Fruit fly (Drosophila melanogaster) whole organism, wandering third instar larva: ENCODE data around the gene CG34375.

Experiments
- Abd-B ChIP-seq: fragments of >200 bp; optimal IDR thresholded peaks from 2 replicates; lab custom pipeline; 2017; ENCODE audit warnings: missing biosample characterization, missing genetic modification characterization
- CG32264 ChIP-seq: fragments of 200-800 bp; sonication (Bioruptor generic); optimal IDR thresholded peaks from 2 replicates; lab custom pipeline; 2016; ENCODE audit warnings: missing biosample characterization, missing genetic modification characterization
- CG9705 ChIP-seq: fragments of 200-800 bp; sonication (Bioruptor generic); optimal IDR thresholded peaks from 2 replicates; lab custom pipeline; 2018; ENCODE audit warnings: missing biosample characterization, mild to moderate bottlenecking, missing genetic modification characterization
- CrebA ChIP-seq: fragments of 200-800 bp; sonication (Bioruptor generic); optimal IDR thresholded peaks from 2 replicates; lab custom pipeline; 2016; ENCODE audit warnings: missing biosample characterization, mild to moderate bottlenecking, missing genetic modification characterization, borderline replicate concordance
- Dfd ChIP-seq: fragments of >200 bp; optimal IDR thresholded peaks from 2 replicates; lab custom pipeline; 2017; ENCODE audit warnings: missing biosample characterization, missing genetic modification characterization
- Dif ChIP-seq: fragments of 200-275, 200-300 bp; sonication (Bioruptor generic); optimal IDR thresholded peaks from 2 replicates; lab custom pipeline; 2018; ENCODE audit warnings: missing biosample characterization, missing genetic modification characterization; ENCODE audit not compliant: partially characterized antibody
- GATAd ChIP-seq: sonication (Bioruptor generic); optimal IDR thresholded peaks from 2 replicates; lab custom pipeline; 2016; ENCODE audit warnings: missing biosample characterization, missing genetic modification characterization
- HLH106 ChIP-seq: fragments of 200-800 bp; optimal IDR thresholded peaks from 3 replicates; lab custom pipeline; 2019; ENCODE audit warnings: missing biosample characterization, mild to moderate bottlenecking, missing genetic modification characterization, moderate library complexity
- Hnf4 ChIP-seq: fragments of 200-800 bp; sonication (Bioruptor generic); optimal IDR thresholded peaks from 2 replicates; lab custom pipeline; 2016; ENCODE audit warnings: missing biosample characterization, mild to moderate bottlenecking, missing genetic modification characterization
- Hr78 ChIP-seq: fragments of >200 bp; optimal IDR thresholded peaks from 2 replicates; lab custom pipeline; 2017; ENCODE audit warnings: missing biosample characterization, missing genetic modification characterization
- Hr83 ChIP-seq: fragments of 200-300 bp; sonication (Bioruptor generic); optimal IDR thresholded peaks from 2 replicates; lab custom pipeline; 2016; ENCODE audit warnings: missing biosample characterization, mild to moderate bottlenecking, missing genetic modification characterization, moderate library complexity; ENCODE audit not compliant: poor library complexity, severe bottlenecking
- Jra ChIP-seq: sonication (Bioruptor generic); optimal IDR thresholded peaks from 2 replicates; lab custom pipeline; 2016; ENCODE audit warnings: missing biosample characterization, missing genetic modification characterization
- Mio ChIP-seq: sonication (Bioruptor generic); optimal IDR thresholded peaks from 2 replicates; lab custom pipeline; 2016; ENCODE audit warnings: missing biosample characterization, missing genetic modification characterization
- Myc ChIP-seq: fragments of >200 bp; optimal IDR thresholded peaks from 2 replicates; lab custom pipeline; 2017
- OdsH ChIP-seq: fragments of 200-800 bp; sonication (Bioruptor generic); optimal IDR thresholded peaks from 2 replicates; lab custom pipeline; 2016; ENCODE audit warnings: missing biosample characterization, mild to moderate bottlenecking, missing genetic modification characterization
- Rel ChIP-seq, 2 experiments: fragments of 200-800 bp; sonication (Bioruptor generic) in 1 of 2; optimal IDR thresholded peaks; 2 replicates in 1 of 2; 3 replicates in 1 of 2; lab custom pipeline; 2016 to 2019; ENCODE audit warnings: mild to moderate bottlenecking in 2 of 2, missing biosample characterization in 2 of 2, missing genetic modification characterization in 2 of 2, moderate library complexity in 1 of 2
- Sp1 ChIP-seq: fragments of 200-800 bp; sonication (Bioruptor generic); optimal IDR thresholded peaks from 3 replicates; lab custom pipeline; 2019; ENCODE audit warnings: missing biosample characterization, mild to moderate bottlenecking, missing genetic modification characterization, moderate library complexity
- Vsx2 ChIP-seq: fragments of 200-300, 225-300 bp; sonication (Bioruptor generic); optimal IDR thresholded peaks from 2 replicates; lab custom pipeline; 2018; ENCODE audit warnings: missing biosample characterization, missing genetic modification characterization; ENCODE audit not compliant: partially characterized antibody
- br ChIP-seq: fragments of 200-800 bp; sonication (Bioruptor generic); optimal IDR thresholded peaks from 2 replicates; lab custom pipeline; 2016; ENCODE audit warnings: missing biosample characterization, missing genetic modification characterization
- brk ChIP-seq: fragments of 200-800 bp; sonication (Bioruptor generic); optimal IDR thresholded peaks from 2 replicates; lab custom pipeline; 2016; ENCODE audit warnings: missing biosample characterization, mild to moderate bottlenecking, missing genetic modification characterization
- dl ChIP-seq, 2 experiments: fragments of 175-275, 200-275 bp in 1 of 2; fragments of 200-275 bp in 1 of 2; sonication (Bioruptor generic); optimal IDR thresholded peaks; lab custom pipeline; 2018; ENCODE audit warnings: mild to moderate bottlenecking in 2 of 2, missing biosample characterization in 2 of 2, missing genetic modification characterization in 2 of 2, moderate library complexity in 2 of 2; ENCODE audit not compliant: partially characterized antibody in 2 of 2, insufficient read depth in 1 of 2
- dmrt93B ChIP-seq: fragments of 200-800 bp; sonication (Bioruptor generic); optimal IDR thresholded peaks from 2 replicates; lab custom pipeline; 2018; ENCODE audit warnings: missing biosample characterization, mild to moderate bottlenecking, missing genetic modification characterization
- dsf ChIP-seq: sonication (Bioruptor generic); optimal IDR thresholded peaks from 2 replicates; lab custom pipeline; 2016; ENCODE audit warnings: missing biosample characterization, missing genetic modification characterization, borderline replicate concordance
- ey ChIP-seq: fragments of 200-800 bp; sonication (Bioruptor generic); optimal IDR thresholded peaks from 2 replicates; lab custom pipeline; 2016; ENCODE audit warnings: missing biosample characterization, missing genetic modification characterization
- foxo ChIP-seq, 2 experiments: fragments of 200-800 bp; sonication (Bioruptor generic); optimal IDR thresholded peaks; 2 replicates in 1 of 2; 3 replicates in 1 of 2; lab custom pipeline; 2016 to 2017; ENCODE audit warnings: missing biosample characterization in 2 of 2, missing genetic modification characterization in 2 of 2
- fru ChIP-seq: fragments of 200-800 bp; sonication (Bioruptor generic); optimal IDR thresholded peaks from 3 replicates; lab custom pipeline; 2016; ENCODE audit warnings: missing biosample characterization, mild to moderate bottlenecking, missing genetic modification characterization
- h ChIP-seq: fragments of 200-800 bp; sonication (Bioruptor generic); optimal IDR thresholded peaks from 3 replicates; lab custom pipeline; 2016; ENCODE audit warnings: missing biosample characterization, mild to moderate bottlenecking, missing genetic modification characterization
- jim ChIP-seq: fragments of 175-275, 200-325 bp; sonication (Bioruptor generic); optimal IDR thresholded peaks from 2 replicates; lab custom pipeline; 2016; ENCODE audit warnings: missing biosample characterization, mild to moderate bottlenecking, missing genetic modification characterization
- lola ChIP-seq: fragments of >200 bp; optimal IDR thresholded peaks from 2 replicates; lab custom pipeline; 2017; ENCODE audit warnings: missing biosample characterization, missing genetic modification characterization
- pan ChIP-seq: fragments of >200 bp; optimal IDR thresholded peaks from 2 replicates; lab custom pipeline; 2017
- psq ChIP-seq: fragments of 200-800 bp; sonication (Bioruptor generic); optimal IDR thresholded peaks from 3 replicates; lab custom pipeline; 2017; ENCODE audit warnings: missing biosample characterization, mild to moderate bottlenecking, missing genetic modification characterization, moderate library complexity
- rgr ChIP-seq: fragments of 200-800 bp; sonication (Bioruptor generic); optimal IDR thresholded peaks from 3 replicates; lab custom pipeline; 2016; ENCODE audit warnings: missing biosample characterization, mild to moderate bottlenecking, missing genetic modification characterization
- sage ChIP-seq: fragments of 200-800 bp; sonication (Bioruptor generic); optimal IDR thresholded peaks from 2 replicates; lab custom pipeline; 2016; ENCODE audit warnings: missing biosample characterization, mild to moderate bottlenecking, missing genetic modification characterization
- sv ChIP-seq: fragments of 200-800 bp; sonication (Bioruptor generic); optimal IDR thresholded peaks from 3 replicates; lab custom pipeline; 2016; ENCODE audit warnings: missing biosample characterization, missing genetic modification characterization
- tai ChIP-seq: sonication (Bioruptor generic); optimal IDR thresholded peaks from 2 replicates; lab custom pipeline; 2016; ENCODE audit warnings: missing biosample characterization, missing genetic modification characterization
- usp ChIP-seq: fragments of >200 bp; optimal IDR thresholded peaks from 2 replicates; lab custom pipeline; 2017; ENCODE audit warnings: missing biosample characterization, missing genetic modification characterization
- woc ChIP-seq: sonication (Bioruptor generic); optimal IDR thresholded peaks from 2 replicates; lab custom pipeline; 2016; ENCODE audit warnings: missing biosample characterization, mild to moderate bottlenecking, missing genetic modification characterization

Gene CG34375

DNA sequence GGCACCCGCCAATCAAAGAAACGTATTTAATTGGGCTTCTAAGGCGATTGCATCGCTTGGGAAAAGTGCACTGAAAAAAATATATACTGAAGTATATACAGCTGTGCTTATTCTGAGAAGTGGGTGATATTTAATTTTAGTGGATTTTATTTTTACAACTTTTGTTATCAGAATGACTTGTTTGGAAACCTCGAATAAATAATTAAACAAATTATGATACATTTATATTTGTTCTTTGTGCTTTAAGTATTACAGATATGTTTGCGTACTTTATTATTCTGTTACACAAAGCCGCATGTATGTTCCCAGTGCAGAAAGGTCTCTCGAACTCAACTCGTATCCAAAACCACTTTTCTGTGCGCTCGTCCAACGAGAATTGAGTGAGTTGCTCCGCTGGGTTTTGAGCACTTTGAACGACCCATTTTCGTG, 38.3 kb upstream of the CG34375 start (continued):
- TF ChIP-seq Dif (GFP tag; lab: Kevin White, UChicago) = no peak
- TF ChIP-seq GATAd (GFP tag; lab: Kevin White, UChicago) = peak; percentile 20
- TF ChIP-seq OdsH (GFP tag; lab: Kevin White, UChicago) = peak; percentile 85
- no peak for TF ChIP-seq Hr78 (GFP tag; lab: Kevin White, UChicago)
- TF ChIP-seq dsf (GFP tag; lab: Kevin White, UChicago) = peak; percentile 57
- TF ChIP-seq Vsx2 (GFP tag; lab: Kevin White, UChicago) = no peak
- peak; percentile 78 for TF ChIP-seq rgr (GFP tag; lab: Kevin White, UChicago)
- TF ChIP-seq CG32264 (GFP tag; lab: Kevin White, UChicago) = peak; percentile 1

dm6 chr3R:23048089-23048689, 37.8 kb upstream of the CG34375 start, which contains the start of gene CG17121:
TSS of gene CG17121 (minus strand) at chr3R:23048214.
- no peak for TF ChIP-seq dsf (GFP tag; lab: Kevin White, UChicago)
- no peak for TF ChIP-seq Hr83 (GFP tag; lab: Kevin White, UChicago)
- no peak for TF ChIP-seq ey (GFP tag; lab: Kevin White, UChicago)
- TF ChIP-seq h (GFP tag; lab: Kevin White, UChicago) = no peak
- no peak for TF ChIP-seq Rel (GFP tag; optimal IDR thresholded peaks at IDR 0.05; lab: Kevin White, UChicago)
- TF ChIP-seq Rel (tag; optimal IDR thresholded peaks at IDR 0.05; lab: Kevin White, UChicago) = peak; percentile 85
- TF ChIP-seq woc = no peak
- no peak for TF ChIP-seq OdsH (GFP tag; lab: Kevin White, UChicago)
- peak in 1 of 2 experiments; percentile 43 for TF ChIP-seq dl (GFP tag; optimal IDR thresholded peaks at IDR 0.05; lab: Kevin White, UChicago; ENCODE audit: insufficient read depth in 1 of 2, partially characterized antibody in 2 of 2)
- TF ChIP-seq CG32264 (GFP tag; lab: Kevin White, UChicago) = no peak
- no peak for TF ChIP-seq br (GFP tag; lab: Kevin White, UChicago)
- TF ChIP-seq CrebA (GFP tag; lab: Kevin White, UChicago) = peak; percentile 43
- no peak for TF ChIP-seq GATAd (GFP tag; lab: Kevin White, UChicago)
- TF ChIP-seq usp (GFP tag; lab: Kevin White, UChicago) = no peak
- no peak for TF ChIP-seq sv (GFP tag; lab: Kevin White, UChicago)
- TF ChIP-seq brk = no peak
- no peak for TF ChIP-seq Jra
- TF ChIP-seq psq (GFP tag; lab: Kevin White, UChicago) = no peak
- TF ChIP-seq fru = no peak
- TF ChIP-seq Dif (GFP tag; lab: Kevin White, UChicago) = peak; percentile 33
- TF ChIP-seq Myc (lab: Kevin White, UChicago) = no peak
- no peak for TF ChIP-seq sage (GFP tag; lab: Kevin White, UChicago)
- TF ChIP-seq Abd-B (GFP tag; lab: Kevin White, UChicago) = no peak
- TF ChIP-seq Dfd (GFP tag; lab: Kevin White, UChicago) = no peak
- TF ChIP-seq Mio (GFP tag; lab: Kevin White, UChicago) = no peak
- no peak for TF ChIP-seq tai
- TF ChIP-seq dmrt93B (GFP tag; lab: Kevin White, UChicago) = no peak

dm6 chr3R:23046529-23046943, 36.2 kb upstream of the CG34375 start:
- TF ChIP-seq sage (GFP tag; lab: Kevin White, UChicago) = peak; percentile 88
- peak; percentile 94 for TF ChIP-seq rgr (GFP tag; lab: Kevin White, UChicago)
- TF ChIP-seq brk = peak; percentile 90
- TF ChIP-seq Hr83 (GFP tag; lab: Kevin White, UChicago) = peak; percentile 75
- peak; percentile 20 for TF ChIP-seq jim
- TF ChIP-seq usp (GFP tag; lab: Kevin White, UChicago) = no peak
- peak; percentile 80 for TF ChIP-seq Jra
- TF ChIP-seq woc = peak; percentile 88
- peak; percentile 94 for TF ChIP-seq fru
- TF ChIP-seq Sp1 = peak; percentile 85
- TF ChIP-seq lola (GFP tag; lab: Kevin White, UChicago) = no peak
- peak; percentile 24 for TF ChIP-seq Mio (GFP tag; lab: Kevin White, UChicago)
- TF ChIP-seq CG9705 (GFP tag; lab: Kevin White, UChicago) = no peak
- no peak for TF ChIP-seq Vsx2 (GFP tag; lab: Kevin White, UChicago)
- no peak for TF ChIP-seq Myc (lab: Kevin White, UChicago)
- TF ChIP-seq Hnf4 = peak; percentile 91
- TF ChIP-seq Dfd (GFP tag; lab: Kevin White, UChicago) = no peak
- peak; percentile 90 for TF ChIP-seq tai
- no peak for TF ChIP-seq dl (GFP tag; optimal IDR thresholded peaks at IDR 0.05; lab: Kevin White, UChicago; ENCODE audit: insufficient read depth in 1 of 2, partially characterized antibody in 2 of 2)
- TF ChIP-seq OdsH (GFP tag; lab: Kevin White, UChicago) = peak; percentile 94
- no peak for TF ChIP-seq Dif (GFP tag; lab: Kevin White, UChicago)
- no peak for TF ChIP-seq CrebA (GFP tag; lab: Kevin White, UChicago)
- peak; percentile 48 for TF ChIP-seq Rel (GFP tag; optimal IDR thresholded peaks at IDR 0.05; lab: Kevin White, UChicago)
- peak; percentile 54 for TF ChIP-seq Rel (tag; optimal IDR thresholded peaks at IDR 0.05; lab: Kevin White, UChicago)
- TF ChIP-seq HLH106 (tag; lab: Kevin White, UChicago) = peak; percentile 89
- TF ChIP-seq pan (lab: Kevin White, UChicago) = no peak
- peak; percentile 96 for TF ChIP-seq h (GFP tag; lab: Kevin White, UChicago)
- peak; percentile 81 for TF ChIP-seq dmrt93B (GFP tag; lab: Kevin White, UChicago)
- peak; percentile 88 for TF ChIP-seq CG32264 (GFP tag; lab: Kevin White, UChicago)
- peak; percentile 47 for TF ChIP-seq GATAd (GFP tag; lab: Kevin White, UChicago)
- TF ChIP-seq Hr78 (GFP tag; lab: Kevin White, UChicago) = no peak
- no peak for TF ChIP-seq sv (GFP tag; lab: Kevin White, UChicago)
- TF ChIP-seq ey (GFP tag; lab: Kevin White, UChicago) = peak; percentile 95
- peak; percentile 72 to 95 for TF ChIP-seq foxo (GFP tag; optimal IDR thresholded peaks at IDR 0.05; lab: Kevin White, UChicago)
- peak; percentile 93 for TF ChIP-seq br (GFP tag; lab: Kevin White, UChicago)
- TF ChIP-seq dsf (GFP tag; lab: Kevin White, UChicago) = peak; percentile 61
- TF ChIP-seq psq (GFP tag; lab: Kevin White, UChicago) = peak; percentile 88
- no peak for TF ChIP-seq Abd-B (GFP tag; lab: Kevin White, UChicago)
